Worm (Caenorhabditis elegans): ENCODE results near the gene mom-1.

DNA sequence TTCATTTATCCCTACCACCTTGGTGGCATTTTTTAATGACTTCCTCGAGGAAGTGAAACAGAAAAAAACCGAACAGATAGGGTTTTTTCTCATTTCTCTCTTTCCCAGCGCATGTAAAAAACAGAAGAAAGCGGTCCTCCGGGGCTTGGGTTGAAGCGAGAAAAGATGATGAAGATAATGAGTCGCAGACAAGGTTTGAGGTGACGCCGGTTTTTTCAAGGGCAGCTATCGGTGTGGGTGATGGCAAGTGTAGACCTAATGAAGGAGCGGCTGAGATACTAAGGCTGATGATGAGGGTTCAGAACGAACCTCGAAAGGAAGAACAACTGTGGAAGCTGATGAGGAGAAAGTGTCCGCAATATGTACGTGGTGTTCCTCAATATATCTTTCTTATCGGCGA is 28.0 kb downstream of the mom-1 start:
- TF ChIP-seq snpc-4 (tag; optimal IDR thresholded peaks at IDR 0.05) (no peak), pha-4 (GFP tag; IDR thresholded peaks at IDR 0.05) (no peak), pha-4 (tag; optimal IDR thresholded peaks at IDR 0.05) (no peak), lin-13 (GFP tag; optimal IDR thresholded peaks at IDR 0.05) (no peak), zip-11 (GFP tag; IDR thresholded peaks at IDR 0.05) (no peak)

All from whole organism, L4 larva.